Worm (Caenorhabditis elegans) whole organism, young adult: ENCODE results near the gene tsr-2.

ENCODE experiments used
- efl-1 ChIP-seq: fragments of 150-350 bp; optimal IDR thresholded peaks from 2 replicates; lab custom pipeline; 2014; ENCODE audit warnings: missing biosample characterization, missing genetic modification reagents, missing genetic modification characterization
- egrh-3 ChIP-seq: fragments of 200-800 bp; sonication (Bioruptor generic); IDR thresholded peaks from 2 replicates; pipeline ENCODE4 v1.3.6; 2022; ENCODE audit warnings: missing genetic modification reagents, missing genetic modification characterization, missing compliant biosample characterization
- ets-4 ChIP-seq: fragments of 200-800 bp; sonication (Bioruptor generic); optimal IDR thresholded peaks from 2 replicates; lab custom pipeline; 2018; ENCODE audit warnings: mild to moderate bottlenecking, missing genetic modification characterization, missing compliant biosample characterization
- lsl-1 ChIP-seq: fragments of 200-800 bp; sonication (Bioruptor generic); optimal IDR thresholded peaks from 2 replicates; lab custom pipeline; 2018; ENCODE audit warnings: mild to moderate bottlenecking, missing genetic modification characterization, moderate library complexity, missing compliant biosample characterization
- nhr-80 ChIP-seq: sonication (generic microtip); optimal IDR thresholded peaks from 2 replicates; lab custom pipeline; 2016; ENCODE audit warnings: missing genetic modification characterization, missing compliant biosample characterization
- pbrm-1 ChIP-seq: fragments of 200-800 bp; sonication (Bioruptor generic); IDR thresholded peaks from 2 replicates; pipeline ENCODE4 v1.3.6; 2022; ENCODE audit warnings: missing genetic modification reagents, missing genetic modification characterization, missing compliant biosample characterization
- pha-4 ChIP-seq: fragments of 150-350 bp; sonication (generic microtip); optimal IDR thresholded peaks from 2 replicates; lab custom pipeline; 2014; ENCODE audit warnings: missing biosample characterization, missing genetic modification reagents, missing genetic modification characterization
- rec-8 ChIP-seq, 2 experiments: sonication (generic microtip); optimal IDR thresholded peaks; 2 replicates each; lab custom pipeline; 2016; ENCODE audit warnings: mild to moderate bottlenecking in 2 of 2, missing genetic modification characterization in 2 of 2, missing genetic modification reagents in 2 of 2, missing genotype in 2 of 2, missing biosample characterization in 1 of 2, missing compliant biosample characterization in 1 of 2, moderate library complexity in 1 of 2
- snpc-1.3 ChIP-seq: sonication (generic microtip); optimal IDR thresholded peaks from 2 replicates; lab custom pipeline; 2017; ENCODE audit warnings: missing genetic modification characterization, mild to moderate bottlenecking, missing compliant biosample characterization, antibody characterized with exemption, moderate library complexity, missing genotype, missing genetic modification reagents; ENCODE audit not compliant: insufficient read depth
- unc-130 ChIP-seq: sonication (generic microtip); optimal IDR thresholded peaks from 2 replicates; lab custom pipeline; 2016; ENCODE audit warnings: missing genetic modification reagents, missing genetic modification characterization, missing compliant biosample characterization

DNA sequence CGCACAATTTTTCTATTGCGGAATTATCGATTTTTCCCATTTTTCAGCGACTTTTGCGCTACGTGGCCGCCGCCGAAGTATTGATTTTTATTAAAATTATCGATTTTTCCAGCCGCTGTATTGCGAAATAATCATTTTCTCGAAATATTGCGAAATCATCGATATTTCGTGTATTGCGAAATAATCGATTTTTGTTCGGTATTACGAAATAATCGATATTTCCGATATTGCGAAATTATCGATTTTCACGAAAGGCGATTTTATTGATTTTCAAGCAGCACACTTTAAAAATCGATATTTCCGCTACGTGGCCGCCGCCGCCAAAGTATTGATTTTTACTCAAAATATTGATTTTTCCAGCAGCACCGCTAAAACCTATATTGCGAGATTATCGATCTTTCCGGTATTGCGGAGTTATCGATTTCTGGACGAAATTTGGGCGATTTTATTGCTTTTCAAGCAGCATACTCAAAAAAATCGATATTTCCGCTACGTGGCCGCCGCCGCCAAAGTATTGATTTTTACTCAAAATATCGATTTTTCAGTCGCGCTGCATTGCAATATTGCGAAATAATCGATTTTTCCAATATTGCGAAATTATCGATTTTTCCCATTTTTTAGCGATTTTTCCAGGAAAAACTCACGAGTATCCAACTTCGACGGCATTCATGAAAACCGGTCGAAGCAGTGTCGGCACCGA is 10.8 kb upstream of the tsr-2 start:
- TF ChIP-seq ets-4, result no peak
- TF ChIP-seq snpc-1.3, result no peak
- no peak for TF ChIP-seq pha-4
- no peak for TF ChIP-seq rec-8 (tag; optimal IDR thresholded peaks at IDR 0.05; lab: Kevin White, UChicago)
- no peak for TF ChIP-seq unc-130 (GFP tag; lab: Kevin White, UChicago)
- no peak for TF ChIP-seq lsl-1 (GFP tag; lab: Kevin White, UChicago)
- TF ChIP-seq efl-1 (GFP tag; lab: Kevin White, UChicago), result no peak
- TF ChIP-seq nhr-80 (tag; lab: Kevin White, UChicago), result no peak
- TF ChIP-seq pbrm-1 (GFP tag; lab: Robert Waterston, UW), result no peak
- no peak for TF ChIP-seq egrh-3
